Worm (Caenorhabditis elegans) whole organism, early embryonic: ENCODE data around the gene Y69H2.1.

Experiments
- B0310.2 ChIP-seq: sonication (generic microtip); optimal IDR thresholded peaks from 2 replicates; lab custom pipeline; 2016; ENCODE audit warnings: mild to moderate bottlenecking, missing genetic modification characterization, missing compliant biosample characterization
- ama-1 ChIP-seq: fragments of 150-350 bp; optimal IDR thresholded peaks from 2 replicates; lab custom pipeline; 2014
- ceh-13 ChIP-seq: fragments of 200-800 bp; sonication (Bioruptor generic); optimal IDR thresholded peaks from 2 replicates; lab custom pipeline; 2018; ENCODE audit warnings: mild to moderate bottlenecking, missing genetic modification characterization, missing compliant biosample characterization
- ets-7 ChIP-seq: sonication (generic microtip); optimal IDR thresholded peaks from 2 replicates; lab custom pipeline; 2016; ENCODE audit warnings: missing genotype, missing genetic modification characterization, missing compliant biosample characterization
- flt-1 ChIP-seq: fragments of 200-800 bp; sonication (Bioruptor generic); IDR thresholded peaks from 2 replicates; pipeline ENCODE4 v1.3.6; 2022; ENCODE audit warnings: missing genetic modification characterization, missing compliant biosample characterization
- hmbx-1 ChIP-seq: sonication (generic microtip); optimal IDR thresholded peaks from 2 replicates; lab custom pipeline; 2016; ENCODE audit warnings: mild to moderate bottlenecking, missing genetic modification characterization, missing compliant biosample characterization
- hmg-4 ChIP-seq: fragments of 200-800 bp; sonication (Bioruptor generic); optimal IDR thresholded peaks from 2 replicates; lab custom pipeline; 2018; ENCODE audit warnings: mild to moderate bottlenecking, missing genetic modification characterization, missing compliant biosample characterization
- hnd-1 ChIP-seq: sonication (generic microtip); optimal IDR thresholded peaks from 2 replicates; lab custom pipeline; 2016; ENCODE audit warnings: missing genetic modification characterization, missing compliant biosample characterization
- pes-1 ChIP-seq: fragments of 200-800 bp; sonication (Bioruptor generic); IDR thresholded peaks from 2 replicates; pipeline ENCODE4 v1.3.6; 2022; ENCODE audit warnings: missing genetic modification reagents, missing genetic modification characterization, missing compliant biosample characterization
- sea-1 ChIP-seq: fragments of 200-800 bp; sonication (Bioruptor generic); conservative IDR thresholded peaks from 2 replicates; pipeline ENCODE4 v1.3.6; 2022; ENCODE audit warnings: missing genetic modification characterization, missing compliant biosample characterization
- tbx-37 ChIP-seq: fragments of 200-800 bp; sonication (Bioruptor generic); conservative IDR thresholded peaks from 2 replicates; pipeline ENCODE4 v1.3.6; 2022; ENCODE audit warnings: missing genetic modification reagents, missing genetic modification characterization, missing compliant biosample characterization
- tra-4 ChIP-seq: sonication (generic microtip); optimal IDR thresholded peaks from 2 replicates; lab custom pipeline; 2017; ENCODE audit warnings: missing genetic modification characterization, missing compliant biosample characterization

DNA sequence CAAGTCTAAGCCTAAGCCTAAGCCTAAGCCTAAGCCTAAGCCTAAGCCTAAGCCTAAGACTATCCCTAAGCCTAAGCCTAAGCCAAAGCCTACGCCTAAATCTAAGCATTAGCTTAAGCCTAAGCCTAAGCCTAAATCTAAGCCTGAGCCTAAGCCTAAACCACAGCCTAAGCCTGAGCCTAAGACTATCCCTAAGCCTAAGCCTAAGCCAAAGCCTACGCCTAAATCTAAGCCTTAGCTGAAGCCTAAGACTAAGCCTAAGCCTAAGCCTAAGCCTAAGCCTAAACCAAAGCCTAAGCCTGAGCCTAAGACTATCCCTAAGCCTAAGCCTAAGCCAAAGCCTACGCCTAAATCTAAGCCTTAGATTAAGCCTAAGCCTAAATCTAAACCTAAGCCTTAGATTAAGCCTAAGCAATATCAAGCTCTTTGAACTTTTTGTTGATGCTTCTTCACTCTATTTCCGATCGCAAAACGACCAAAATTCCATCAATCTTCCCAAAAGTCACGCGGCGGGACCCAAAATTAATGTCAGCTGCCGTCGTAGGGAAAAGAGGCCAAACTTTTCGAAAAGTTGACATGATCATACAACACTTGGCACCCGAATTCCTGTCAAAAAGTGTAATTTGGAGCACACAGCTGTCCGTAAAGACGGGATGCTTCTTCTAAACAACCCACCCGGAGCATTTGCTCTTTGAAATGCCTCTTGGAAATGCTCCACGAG, 40.8 kb downstream of the Y69H2.1 start:
- TF ChIP-seq ama-1 (lab: Kevin White, UChicago) (no peak), ceh-13 (GFP tag; lab: Kevin White, UChicago) (no peak), hmg-4 (GFP tag; lab: Kevin White, UChicago) (no peak), hmbx-1 (tag; lab: Kevin White, UChicago) (no peak), hnd-1 (tag; lab: Kevin White, UChicago) (no peak), tra-4 (no peak), tbx-37 (GFP tag; lab: Robert Waterston, UW) (no peak), pes-1 (GFP tag; lab: Robert Waterston, UW) (no peak), sea-1 (GFP tag; lab: Robert Waterston, UW) (no peak), B0310.2 (no peak), flt-1 (GFP tag; lab: Robert Waterston, UW) (no peak), ets-7 (tag; lab: Kevin White, UChicago) (no peak)
